Fruit fly (Drosophila melanogaster) whole organism, pupa: ENCODE measurements around the gene CG14036.

Experiments used
- CG10348 ChIP-seq: fragments of 200-800 bp; sonication (Bioruptor generic); IDR thresholded peaks from 2 replicates; pipeline ENCODE4 v1.3.6; 2022; ENCODE audit warnings: missing biosample characterization, missing genetic modification characterization
- CG12605 ChIP-seq: fragments of 200-800 bp; sonication (Bioruptor generic); IDR thresholded peaks from 2 replicates; pipeline ENCODE4 v1.3.6; 2022; ENCODE audit warnings: missing biosample characterization, missing genetic modification characterization
- CG13204 ChIP-seq: fragments of 200-800 bp; sonication (Bioruptor generic); optimal IDR thresholded peaks from 2 replicates; lab custom pipeline; 2018; ENCODE audit warnings: missing biosample characterization, mild to moderate bottlenecking, missing genetic modification characterization, moderate library complexity
- CG14655 ChIP-seq: fragments of 200-800 bp; sonication (Bioruptor generic); optimal IDR thresholded peaks from 3 replicates; lab custom pipeline; 2017; ENCODE audit warnings: mild to moderate bottlenecking, missing biosample characterization, missing genetic modification reagents, missing genetic modification characterization
- CG15710 ChIP-seq: fragments of 200-800 bp; sonication (Bioruptor generic); optimal IDR thresholded peaks from 2 replicates; lab custom pipeline; 2018; ENCODE audit warnings: missing biosample characterization, mild to moderate bottlenecking, missing genetic modification characterization, moderate library complexity
- CG17806 ChIP-seq: fragments of 200-800 bp; sonication (Bioruptor generic); optimal IDR thresholded peaks from 2 replicates; lab custom pipeline; 2018; ENCODE audit warnings: missing biosample characterization, mild to moderate bottlenecking, missing genetic modification characterization, moderate library complexity
- CG32121 ChIP-seq: fragments of 200-800 bp; sonication (Bioruptor generic); IDR thresholded peaks from 2 replicates; pipeline ENCODE4 v1.3.6; 2022; ENCODE audit warnings: missing biosample characterization, missing genetic modification characterization
- CG34367 ChIP-seq: fragments of 200-800 bp; sonication (Bioruptor generic); optimal IDR thresholded peaks from 2 replicates; lab custom pipeline; 2018; ENCODE audit warnings: missing biosample characterization, mild to moderate bottlenecking, missing genetic modification characterization
- CG4496 ChIP-seq: fragments of 200-800 bp; sonication (Bioruptor generic); IDR thresholded peaks from 3 replicates; pipeline ENCODE4 v1.3.6; 2022; ENCODE audit warnings: missing biosample characterization, missing genetic modification characterization
- CG8159 ChIP-seq: fragments of 200-800 bp; sonication (Bioruptor generic); optimal IDR thresholded peaks from 3 replicates; lab custom pipeline; 2018; ENCODE audit warnings: missing biosample characterization, mild to moderate bottlenecking, missing genetic modification characterization, moderate library complexity
- CG8301 ChIP-seq: fragments of 200-800 bp; sonication (Bioruptor generic); optimal IDR thresholded peaks from 2 replicates; lab custom pipeline; 2018; ENCODE audit warnings: missing biosample characterization, mild to moderate bottlenecking, missing genetic modification characterization
- CG9948 ChIP-seq: fragments of 200-800 bp; sonication (Bioruptor generic); optimal IDR thresholded peaks from 2 replicates; lab custom pipeline; 2018; ENCODE audit warnings: missing biosample characterization, mild to moderate bottlenecking, missing genetic modification characterization, moderate library complexity
- D1 ChIP-seq: fragments of 200-800 bp; sonication (Bioruptor generic); optimal IDR thresholded peaks from 2 replicates; lab custom pipeline; 2018; ENCODE audit warnings: missing biosample characterization, mild to moderate bottlenecking, missing genetic modification characterization, moderate library complexity
- EcR ChIP-seq: fragments of 200-800 bp; sonication (Bioruptor generic); optimal IDR thresholded peaks from 3 replicates; lab custom pipeline; 2019; ENCODE audit warnings: missing biosample characterization, missing genetic modification characterization, mild to moderate bottlenecking, moderate library complexity, missing genetic modification reagents
- Ets98B ChIP-seq: fragments of 200-800 bp; sonication (Bioruptor generic); IDR thresholded peaks from 2 replicates; pipeline ENCODE4 v1.3.6; 2022; ENCODE audit warnings: missing biosample characterization, missing genetic modification characterization
- Pif1A ChIP-seq: fragments of 200-800 bp; sonication (Bioruptor generic); optimal IDR thresholded peaks from 3 replicates; lab custom pipeline; 2016; ENCODE audit warnings: missing biosample characterization, missing genetic modification characterization
- Pif1B ChIP-seq: fragments of 200-800 bp; sonication (Bioruptor generic); optimal IDR thresholded peaks from 3 replicates; lab custom pipeline; 2016; ENCODE audit warnings: missing biosample characterization, missing genetic modification characterization
- Snoo ChIP-seq: fragments of 200-800 bp; sonication (Bioruptor generic); optimal IDR thresholded peaks from 3 replicates; lab custom pipeline; 2017; ENCODE audit warnings: missing biosample characterization, mild to moderate bottlenecking, missing genetic modification characterization, inconsistent platforms
- fd96Ca ChIP-seq: fragments of 200-800 bp; sonication (Bioruptor generic); IDR thresholded peaks from 3 replicates; pipeline ENCODE4 v1.3.6; 2022; ENCODE audit warnings: missing biosample characterization, missing genetic modification characterization
- gl ChIP-seq: fragments of 200-800 bp; sonication (Bioruptor generic); optimal IDR thresholded peaks from 2 replicates; lab custom pipeline; 2018; ENCODE audit warnings: missing biosample characterization, mild to moderate bottlenecking, missing genetic modification characterization
- rn ChIP-seq: fragments of 200-800 bp; sonication (Bioruptor generic); IDR thresholded peaks from 2 replicates; pipeline ENCODE4 v1.3.6; 2022; ENCODE audit warnings: missing biosample characterization, missing genetic modification characterization

The CG14036 gene

DNA sequence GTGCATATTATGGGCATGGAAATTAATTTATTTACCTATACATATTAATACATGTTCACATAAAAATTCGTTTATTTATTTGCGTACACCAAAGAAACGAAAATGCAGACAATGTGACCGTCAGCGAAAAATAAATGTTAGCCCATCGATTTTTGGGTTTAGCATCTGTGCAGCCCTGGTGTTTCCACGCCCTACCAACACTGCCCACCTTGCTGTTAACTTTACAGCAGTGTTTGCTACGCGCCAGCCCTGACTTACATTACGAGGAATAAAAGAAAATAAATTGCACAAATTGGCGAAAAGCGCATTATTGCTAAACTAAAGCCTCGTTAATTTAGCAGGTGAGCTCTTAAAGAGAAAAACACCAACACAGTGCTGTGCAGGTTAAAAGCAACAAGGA lies 11.8 kb downstream of the CG14036 start, which contains the start of the genes CG33995, CG44000 and CG44001:
TSS of gene CG33995 (plus strand) at position 228 of the 400 bp plus-strand sequence.
TSS of gene CG44000 (plus strand) at position 228 of the 400 bp plus-strand sequence.
TSS of gene CG44001 (plus strand) at position 228 of the 400 bp plus-strand sequence.
- no peak for TF ChIP-seq gl
- TF ChIP-seq EcR: no peak
- no peak for TF ChIP-seq CG12605 (GFP tag; lab: Robert Waterston, UW)
- TF ChIP-seq CG10348 (GFP tag; lab: Robert Waterston, UW): no peak
- TF ChIP-seq CG9948 (tag; lab: Kevin White, UChicago): no peak
- peak; percentile 41; the same call in 2 of the 3 replicates for TF ChIP-seq CG4496
- TF ChIP-seq CG8159 (tag; lab: Kevin White, UChicago): peak; percentile 32
- no peak for TF ChIP-seq CG8301
- 0 out of 3 replicates have a peak, but pooled peaks have one; percentile 43 for TF ChIP-seq fd96Ca (GFP tag; lab: Robert Waterston, UW)
- TF ChIP-seq Snoo (tag; lab: Kevin White, UChicago): peak; percentile 6
- no peak for TF ChIP-seq CG17806 (tag; lab: Kevin White, UChicago)
- TF ChIP-seq rn (GFP tag; lab: Robert Waterston, UW): no peak
- TF ChIP-seq CG13204 (GFP tag; lab: Kevin White, UChicago): no peak
- TF ChIP-seq CG34367: no peak
- peak; percentile 18 for TF ChIP-seq CG15710 (tag; lab: Kevin White, UChicago)
- TF ChIP-seq CG32121 (GFP tag; lab: Robert Waterston, UW): no peak
- TF ChIP-seq Pif1B: peak; percentile 0
- peak; percentile 3 for TF ChIP-seq D1 (tag; lab: Kevin White, UChicago)
- TF ChIP-seq Ets98B (GFP tag; lab: Robert Waterston, UW): peak; percentile 5
- TF ChIP-seq Pif1A (GFP tag; lab: Kevin White, UChicago): peak; percentile 7
- peak; percentile 1 for TF ChIP-seq CG14655 (GFP tag; lab: Kevin White, UChicago)

- TF ChIP-seq rn (GFP tag; lab: Robert Waterston, UW) (no peak), Pif1B (no peak), CG8159 (tag; lab: Kevin White, UChicago) (peak; percentile 14)
Observed at dm6 chr2L:5042076-5042475, 12.7 kb downstream of the CG14036 start.

dm6 chr2L:5037402-5037860 lies 17.4 kb downstream of the CG14036 start, which contains the start of the genes CG14042 and SP555:
Gene CG14042, plus strand, starts transcription at chr2L:5037709.
Gene SP555, plus strand, starts transcription at chr2L:5037709.
- TF ChIP-seq Pif1A (GFP tag; lab: Kevin White, UChicago): no peak
- TF ChIP-seq fd96Ca (GFP tag; lab: Robert Waterston, UW): 0 out of 3 replicates have a peak, but pooled peaks have one; percentile 18

- TF ChIP-seq fd96Ca (GFP tag; lab: Robert Waterston, UW) (no peak), EcR (no peak), CG8159 (tag; lab: Kevin White, UChicago) (no peak), CG13204 (GFP tag; lab: Kevin White, UChicago) (no peak), CG9948 (tag; lab: Kevin White, UChicago) (no peak), gl (no peak), CG4496 (no peak)
Observed at dm6 chr2L:5036120-5036519, 18.7 kb downstream of the CG14036 start.

dm6 chr2L:5031886-5032285 lies 22.9 kb downstream of the CG14036 start:
- TF ChIP-seq EcR (no peak), CG10348 (GFP tag; lab: Robert Waterston, UW) (no peak), Snoo (tag; lab: Kevin White, UChicago) (no peak), fd96Ca (GFP tag; lab: Robert Waterston, UW) (no peak), CG13204 (GFP tag; lab: Kevin White, UChicago) (no peak), CG9948 (tag; lab: Kevin White, UChicago) (no peak), Pif1B (no peak), Pif1A (GFP tag; lab: Kevin White, UChicago) (no peak), CG8301 (no peak), CG15710 (tag; lab: Kevin White, UChicago) (no peak), CG12605 (GFP tag; lab: Robert Waterston, UW) (no peak), CG32121 (GFP tag; lab: Robert Waterston, UW) (no peak), CG4496 (no peak), gl (no peak), D1 (tag; lab: Kevin White, UChicago) (no peak), CG34367 (no peak), CG17806 (tag; lab: Kevin White, UChicago) (no peak), rn (GFP tag; lab: Robert Waterston, UW) (no peak), CG8159 (tag; lab: Kevin White, UChicago) (no peak)

dm6 chr2L:5031399-5031798 lies 23.4 kb downstream of the CG14036 start:
- TF ChIP-seq fd96Ca (GFP tag; lab: Robert Waterston, UW) (no peak), Snoo (tag; lab: Kevin White, UChicago) (no peak), CG8159 (tag; lab: Kevin White, UChicago) (no peak), CG9948 (tag; lab: Kevin White, UChicago) (no peak), Pif1A (GFP tag; lab: Kevin White, UChicago) (no peak), D1 (tag; lab: Kevin White, UChicago) (no peak), CG8301 (no peak), rn (GFP tag; lab: Robert Waterston, UW) (no peak), Pif1B (no peak), CG4496 (no peak), gl (no peak), CG17806 (tag; lab: Kevin White, UChicago) (no peak), CG14655 (GFP tag; lab: Kevin White, UChicago) (no peak), CG10348 (GFP tag; lab: Robert Waterston, UW) (no peak), CG15710 (tag; lab: Kevin White, UChicago) (no peak), Ets98B (GFP tag; lab: Robert Waterston, UW) (no peak), CG12605 (GFP tag; lab: Robert Waterston, UW) (no peak), CG34367 (no peak), CG13204 (GFP tag; lab: Kevin White, UChicago) (no peak)
